Fruit fly (Drosophila melanogaster): ENCODE measurements around the gene mRpL22.

mRpL22 gene

DNA sequence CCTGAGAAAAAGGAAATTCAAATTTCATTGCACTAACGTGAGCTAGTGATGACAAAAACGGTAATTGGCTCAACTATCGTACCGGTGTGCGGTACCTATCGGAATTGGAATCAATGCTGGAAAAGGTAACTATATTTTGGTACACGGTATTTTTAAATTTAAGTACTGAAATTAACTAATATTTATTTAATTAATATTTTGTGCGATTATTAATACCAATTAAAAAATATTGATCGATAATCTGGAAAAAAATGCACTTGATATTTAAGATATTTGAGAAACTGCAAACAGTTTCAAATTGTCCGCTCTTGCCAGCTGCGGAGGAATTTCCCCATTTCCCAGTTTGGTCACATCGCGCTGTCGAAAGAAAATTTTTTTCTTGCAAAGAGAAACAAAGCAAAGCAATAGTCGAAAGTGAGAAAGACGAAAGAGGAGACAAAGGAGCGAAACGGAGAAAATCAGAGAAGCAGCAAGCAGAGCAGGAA is 3.7 kb downstream of the mRpL22 start (continued):
- TF ChIP-seq Awh (GFP tag; IDR thresholded peaks at IDR 0.05) (no peak), corto (GFP tag; optimal IDR thresholded peaks at IDR 0.05) (no peak), CG6254 (GFP tag; optimal IDR thresholded peaks at IDR 0.05) (no peak), lbe (GFP tag; optimal IDR thresholded peaks at IDR 0.05) (no peak), nerfin-2 (GFP tag; IDR thresholded peaks at IDR 0.05; ENCODE audit: partially characterized antibody) (no peak), pho (GFP tag; optimal IDR thresholded peaks at IDR 0.05) (no peak), sna (GFP tag; IDR thresholded peaks at IDR 0.05; ENCODE audit: partially characterized antibody) (no peak), CG2678 (tag; optimal IDR thresholded peaks at IDR 0.05) (no peak), gro (GFP tag; optimal IDR thresholded peaks at IDR 0.05) (no peak), kni (GFP tag; optimal IDR thresholded peaks at IDR 0.05) (no peak), dan (GFP tag; IDR thresholded peaks at IDR 0.05) (no peak), usp (GFP tag; optimal IDR thresholded peaks at IDR 0.05) (no peak), PHDP (tag; optimal IDR thresholded peaks at IDR 0.05) (no peak), bbx (GFP tag; IDR thresholded peaks at IDR 0.05; ENCODE audit: partially characterized antibody) (peak; percentile 39; the same call in 1 of the 2 replicates), rib (GFP tag; IDR thresholded peaks at IDR 0.05) (no peak), nom (GFP tag; optimal IDR thresholded peaks at IDR 0.05) (peak; percentile 3), lmd (GFP tag; IDR thresholded peaks at IDR 0.05) (no peak), Elba2 (GFP tag; optimal IDR thresholded peaks at IDR 0.05) (no peak), inv (GFP tag; IDR thresholded peaks at IDR 0.05; ENCODE audit: partially characterized antibody) (peak; percentile 51; the same call in 1 of the 2 replicates), ranshi (GFP tag; IDR thresholded peaks at IDR 0.05) (no peak), trh (GFP tag; optimal IDR thresholded peaks at IDR 0.05) (no peak), Ptx1 (GFP tag; IDR thresholded peaks at IDR 0.05) (no peak), CG15479 (GFP tag; optimal IDR thresholded peaks at IDR 0.05) (peak; percentile 60), Gug (GFP tag; IDR thresholded peaks at IDR 0.05) (0 out of 4 replicates have a peak, but pooled peaks have one; percentile 29), CG16815 (GFP tag; optimal IDR thresholded peaks at IDR 0.05) (no peak), CG6765 (GFP tag; optimal IDR thresholded peaks at IDR 0.05) (no peak), CG14710 (tag; optimal IDR thresholded peaks at IDR 0.05) (peak; percentile 25), CG14667 (GFP tag; IDR thresholded peaks at IDR 0.05) (no peak), fd96Cb (tag; optimal IDR thresholded peaks at IDR 0.05) (no peak), Med (GFP tag) (no peak), Atf3 (GFP tag; optimal IDR thresholded peaks at IDR 0.05) (no peak), phol (tag; optimal IDR thresholded peaks at IDR 0.05) (peak; percentile 1), oc (tag; optimal IDR thresholded peaks at IDR 0.05) (no peak), CG2712 (tag; optimal IDR thresholded peaks at IDR 0.05) (peak; percentile 21), MESR4 (GFP tag; optimal IDR thresholded peaks at IDR 0.05) (peak; percentile 77), slbo (GFP tag; IDR thresholded peaks at IDR 0.05) (peak; percentile 68), Lhr (GFP tag; optimal IDR thresholded peaks at IDR 0.05) (peak; percentile 14), Max (GFP tag; optimal IDR thresholded peaks at IDR 0.05) (no peak), CG10366 (GFP tag; IDR thresholded peaks at IDR 0.05) (no peak), Blimp-1 (GFP tag; optimal IDR thresholded peaks at IDR 0.05) (no peak), YL-1 (GFP tag; optimal IDR thresholded peaks at IDR 0.05) (peak; percentile 5), gem (tag; optimal IDR thresholded peaks at IDR 0.05) (peak; percentile 8), MTF-1 (GFP tag; optimal IDR thresholded peaks at IDR 0.05; ENCODE audit: borderline replicate concordance) (no peak), CG2199 (GFP tag; IDR thresholded peaks at IDR 0.05) (no peak), CG14014 (GFP tag; IDR thresholded peaks at IDR 0.05) (no peak), CoRest (tag; optimal IDR thresholded peaks at IDR 0.05) (no peak), E2f2 (GFP tag; IDR thresholded peaks at IDR 0.05) (peak; percentile 86), CG33557 (GFP tag; optimal IDR thresholded peaks at IDR 0.05) (no peak), CG7839 (tag; optimal IDR thresholded peaks at IDR 0.05) (no peak), salm (tag; optimal IDR thresholded peaks at IDR 0.05) (no peak)

Data from whole organism, embryonic.